Fruit fly (Drosophila melanogaster) whole organism, embryonic: ENCODE data around the gene yellow-g.

Experiments
- Bteb2 ChIP-seq: fragments of 200-800 bp; sonication (Bioruptor generic); optimal IDR thresholded peaks from 2 replicates; lab custom pipeline; 2016; ENCODE audit warnings: missing biosample characterization, missing genetic modification characterization
- CG12769 ChIP-seq: fragments of 200-800 bp; sonication (Bioruptor generic); optimal IDR thresholded peaks from 2 replicates; lab custom pipeline; 2019; ENCODE audit warnings: missing biosample characterization, mild to moderate bottlenecking, missing genetic modification characterization, moderate library complexity
- CG13775 ChIP-seq: fragments of 200-800 bp; sonication (Bioruptor generic); optimal IDR thresholded peaks from 3 replicates; lab custom pipeline; 2017; ENCODE audit warnings: missing biosample characterization, mild to moderate bottlenecking, missing genetic modification characterization
- CG13894 ChIP-seq: fragments of 200-800 bp; sonication (Bioruptor generic); optimal IDR thresholded peaks from 3 replicates; lab custom pipeline; 2018; ENCODE audit warnings: missing biosample characterization, mild to moderate bottlenecking, missing genetic modification characterization, moderate library complexity
- CG14050 ChIP-seq: fragments of 200-800 bp; sonication (Bioruptor generic); IDR thresholded peaks from 3 replicates; pipeline ENCODE4 v1.3.6; 2022; ENCODE audit warnings: missing biosample characterization, missing genetic modification characterization
- CG14441 ChIP-seq: fragments of 200-800 bp; sonication (Bioruptor generic); IDR thresholded peaks from 2 replicates; pipeline ENCODE4 v1.3.6; 2022; ENCODE audit warnings: missing biosample characterization, missing genetic modification characterization
- CG14667 ChIP-seq: fragments of 200-800 bp; sonication (Bioruptor generic); IDR thresholded peaks from 2 replicates; pipeline ENCODE4 v1.3.6; 2022; ENCODE audit warnings: missing biosample characterization, missing genetic modification characterization
- CG16815 ChIP-seq: fragments of 200-800 bp; sonication (Bioruptor generic); optimal IDR thresholded peaks from 3 replicates; lab custom pipeline; 2017; ENCODE audit warnings: missing biosample characterization, mild to moderate bottlenecking, missing genetic modification characterization
- CG17186 ChIP-seq: fragments of 200-800 bp; sonication (Bioruptor generic); optimal IDR thresholded peaks from 3 replicates; lab custom pipeline; 2017; ENCODE audit warnings: missing biosample characterization, missing genetic modification reagents, missing genetic modification characterization
- CG2678 ChIP-seq: fragments of 200-800 bp; sonication (Bioruptor generic); optimal IDR thresholded peaks from 3 replicates; lab custom pipeline; 2019; ENCODE audit warnings: missing biosample characterization, mild to moderate bottlenecking, missing genetic modification characterization, moderate library complexity
- CG2712 ChIP-seq: fragments of 200-800 bp; optimal IDR thresholded peaks from 3 replicates; lab custom pipeline; 2019; ENCODE audit warnings: missing biosample characterization, mild to moderate bottlenecking, missing genetic modification characterization, moderate library complexity
- CG32772 ChIP-seq: fragments of 200-800 bp; sonication (Bioruptor generic); IDR thresholded peaks from 2 replicates; pipeline ENCODE4 v1.3.6; 2022; ENCODE audit warnings: missing biosample characterization, missing genetic modification characterization
- CG3995 ChIP-seq: fragments of 200-800 bp; sonication (Bioruptor generic); optimal IDR thresholded peaks from 3 replicates; lab custom pipeline; 2016; ENCODE audit warnings: missing biosample characterization, missing genetic modification characterization
- CG4360 ChIP-seq: fragments of 200-800 bp; sonication (Bioruptor generic); IDR thresholded peaks from 2 replicates; pipeline ENCODE4 v1.3.6; 2022; ENCODE audit warnings: missing biosample characterization, missing genetic modification characterization
- CG6654 ChIP-seq: fragments of 200-800 bp; sonication (Bioruptor generic); optimal IDR thresholded peaks from 2 replicates; lab custom pipeline; 2017; ENCODE audit warnings: missing biosample characterization, mild to moderate bottlenecking, missing genetic modification characterization
- CG8388 ChIP-seq: fragments of 200-800 bp; sonication (Bioruptor generic); optimal IDR thresholded peaks from 2 replicates; lab custom pipeline; 2019; ENCODE audit warnings: missing biosample characterization, mild to moderate bottlenecking, missing genetic modification characterization, moderate library complexity
- CTCF ChIP-seq: fragments of 200-800 bp; sonication (Bioruptor generic); optimal IDR thresholded peaks from 2 replicates; lab custom pipeline; 2017; ENCODE audit warnings: missing biosample characterization, mild to moderate bottlenecking, missing genetic modification characterization, moderate library complexity
- Dip2 ChIP-seq: fragments of 200-800 bp; sonication (Bioruptor generic); IDR thresholded peaks from 2 replicates; pipeline ENCODE4 v1.3.6; 2022; ENCODE audit warnings: missing biosample characterization, missing genetic modification characterization
- Doc3 ChIP-seq: fragments of 200-800 bp; sonication (Bioruptor generic); IDR thresholded peaks from 3 replicates; pipeline ENCODE4 v1.3.6; 2022; ENCODE audit warnings: missing biosample characterization, missing genetic modification characterization; ENCODE audit not compliant: partially characterized antibody
- Elba2 ChIP-seq: fragments of 200-800 bp; sonication (Bioruptor generic); optimal IDR thresholded peaks from 3 replicates; lab custom pipeline; 2016; ENCODE audit warnings: missing biosample characterization, missing genetic modification characterization
- Fer3 ChIP-seq: fragments of 200-800 bp; sonication (Bioruptor generic); optimal IDR thresholded peaks from 2 replicates; lab custom pipeline; 2018; ENCODE audit warnings: missing biosample characterization, mild to moderate bottlenecking, missing genetic modification characterization, moderate library complexity
- GATAe ChIP-seq: fragments of 200-800 bp; sonication (Bioruptor generic); conservative IDR thresholded peaks from 2 replicates; pipeline ENCODE4 v1.3.6; 2022; ENCODE audit warnings: missing biosample characterization, missing genetic modification characterization
- Jarid2 ChIP-seq: fragments of 200-800 bp; sonication (Bioruptor generic); optimal IDR thresholded peaks from 3 replicates; lab custom pipeline; 2017; ENCODE audit warnings: mild to moderate bottlenecking, missing biosample characterization, missing genetic modification reagents, missing genetic modification characterization
- Mrtf ChIP-seq: fragments of 200-800 bp; sonication (Bioruptor generic); IDR thresholded peaks from 3 replicates; pipeline ENCODE4 v1.3.6; 2022; ENCODE audit warnings: missing biosample characterization, missing genetic modification characterization
- Pdp1 ChIP-seq, 2 experiments: fragments of 200-800 bp; sonication (Bioruptor generic); optimal IDR thresholded peaks; 3 replicates each; lab custom pipeline; 2016; ENCODE audit warnings: missing biosample characterization in 2 of 2, missing genetic modification characterization in 2 of 2, mild to moderate bottlenecking in 1 of 2, moderate library complexity in 1 of 2
- Trl ChIP-seq, 3 experiments: fragments of >200 bp in 2 of 3; fragments of 200-800 bp in 1 of 3; sonication (Bioruptor generic) in 1 of 3; optimal IDR thresholded peaks; 2 replicates in 1 of 3; 3 replicates in 2 of 3; lab custom pipeline; 2016 to 2017; ENCODE audit warnings: missing biosample characterization in 1 of 3, missing genetic modification characterization in 1 of 3
- Usf ChIP-seq: fragments of 200-800 bp; sonication (Bioruptor generic); optimal IDR thresholded peaks from 2 replicates; lab custom pipeline; 2017; ENCODE audit warnings: missing genotype, missing biosample characterization, missing genetic modification characterization
- ap ChIP-seq: fragments of 200-800 bp; sonication (Bioruptor generic); IDR thresholded peaks from 2 replicates; pipeline ENCODE4 v1.3.6; 2022; ENCODE audit warnings: missing biosample characterization, missing genetic modification characterization
- ash1 ChIP-seq: fragments of 200-800 bp; sonication (Bioruptor generic); optimal IDR thresholded peaks from 2 replicates; lab custom pipeline; 2018; ENCODE audit warnings: missing biosample characterization, mild to moderate bottlenecking, missing genetic modification characterization
- bab2 ChIP-seq: fragments of 200-800 bp; sonication (Bioruptor generic); optimal IDR thresholded peaks from 2 replicates; lab custom pipeline; 2016; ENCODE audit warnings: missing biosample characterization, missing genetic modification characterization
- cg ChIP-seq: fragments of 200-800 bp; sonication (Bioruptor generic); optimal IDR thresholded peaks from 3 replicates; lab custom pipeline; 2019; ENCODE audit warnings: missing biosample characterization, mild to moderate bottlenecking, missing genetic modification characterization, moderate library complexity
- croc ChIP-seq: fragments of 200-800 bp; sonication (Bioruptor generic); conservative IDR thresholded peaks from 3 replicates; pipeline ENCODE4 v1.3.6; 2022; ENCODE audit warnings: missing biosample characterization, missing genetic modification characterization
- dpn ChIP-seq, 2 experiments: fragments of 200-800 bp; sonication (Bioruptor generic); optimal IDR thresholded peaks; 3 replicates each; lab custom pipeline; 2016; ENCODE audit warnings: missing biosample characterization in 2 of 2, missing genetic modification characterization in 2 of 2
- ewg ChIP-seq: fragments of 200-800 bp; sonication (Bioruptor generic); optimal IDR thresholded peaks from 3 replicates; lab custom pipeline; 2017; ENCODE audit warnings: mild to moderate bottlenecking, missing biosample characterization, missing genetic modification reagents, missing genetic modification characterization
- hb ChIP-seq: fragments of 200-800 bp; sonication (Bioruptor generic); IDR thresholded peaks from 3 replicates; pipeline ENCODE4 v1.3.6; 2022; ENCODE audit warnings: missing biosample characterization, missing genetic modification characterization; ENCODE audit not compliant: partially characterized antibody
- her ChIP-seq: fragments of 200-800 bp; sonication (Bioruptor generic); optimal IDR thresholded peaks from 2 replicates; lab custom pipeline; 2016; ENCODE audit warnings: missing biosample characterization, missing genetic modification characterization
- jing ChIP-seq: fragments of 200-800 bp; sonication (Bioruptor generic); optimal IDR thresholded peaks from 2 replicates; lab custom pipeline; 2018; ENCODE audit warnings: missing biosample characterization, mild to moderate bottlenecking, missing genetic modification characterization
- ken ChIP-seq: fragments of 200-800 bp; sonication (Bioruptor generic); IDR thresholded peaks from 3 replicates; pipeline ENCODE4 v1.3.6; 2022; ENCODE audit warnings: missing biosample characterization, missing genetic modification characterization
- lbe ChIP-seq: fragments of 200-800 bp; sonication (Bioruptor generic); optimal IDR thresholded peaks from 2 replicates; lab custom pipeline; 2016; ENCODE audit warnings: missing biosample characterization, mild to moderate bottlenecking, missing genetic modification characterization
- lov ChIP-seq, 2 experiments: fragments of 200-800 bp in 1 of 2; fragments of >200 bp in 1 of 2; sonication (Bioruptor generic) in 1 of 2; IDR thresholded peaks in 1 of 2; optimal IDR thresholded peaks in 1 of 2; 2 replicates in 1 of 2; 3 replicates in 1 of 2; pipeline versions ENCODE4 v1.3.6 to Lab custom; 2017 to 2022; ENCODE audit warnings: missing biosample characterization in 1 of 2, missing genetic modification characterization in 1 of 2
- odd ChIP-seq: fragments of 200-800 bp; sonication (Bioruptor generic); optimal IDR thresholded peaks from 2 replicates; lab custom pipeline; 2017; ENCODE audit warnings: missing biosample characterization, mild to moderate bottlenecking, missing genetic modification characterization
- ranshi ChIP-seq: fragments of 200-800 bp; sonication (Bioruptor generic); IDR thresholded peaks from 2 replicates; pipeline ENCODE4 v1.3.6; 2022; ENCODE audit warnings: missing biosample characterization, missing genetic modification characterization
- schlank ChIP-seq: fragments of 200-800 bp; sonication (Bioruptor generic); optimal IDR thresholded peaks from 2 replicates; lab custom pipeline; 2018; ENCODE audit warnings: missing biosample characterization, mild to moderate bottlenecking, missing genetic modification characterization
- scrt ChIP-seq: fragments of 200-800 bp; sonication (Bioruptor generic); optimal IDR thresholded peaks from 2 replicates; lab custom pipeline; 2018; ENCODE audit warnings: missing biosample characterization, mild to moderate bottlenecking, missing genetic modification characterization, moderate library complexity
- slp2 ChIP-seq: fragments of 200-800 bp; sonication (Bioruptor generic); optimal IDR thresholded peaks from 2 replicates; lab custom pipeline; 2016; ENCODE audit warnings: missing biosample characterization, missing genetic modification characterization
- sqz ChIP-seq: fragments of 200-800 bp; sonication (Bioruptor generic); optimal IDR thresholded peaks from 3 replicates; lab custom pipeline; 2018; ENCODE audit warnings: missing biosample characterization, mild to moderate bottlenecking, missing genetic modification characterization
- tio ChIP-seq: fragments of 200-800 bp; sonication (Bioruptor generic); optimal IDR thresholded peaks from 2 replicates; lab custom pipeline; 2017; ENCODE audit warnings: missing biosample characterization, missing genetic modification characterization, inconsistent platforms
- tup ChIP-seq: fragments of 200-800 bp; sonication (Bioruptor generic); optimal IDR thresholded peaks from 2 replicates; lab custom pipeline; 2016; ENCODE audit warnings: missing biosample characterization, mild to moderate bottlenecking, missing genetic modification characterization, moderate library complexity
- wor ChIP-seq: fragments of 200-800 bp; sonication (Bioruptor generic); IDR thresholded peaks from 2 replicates; pipeline ENCODE4 v1.3.6; 2022; ENCODE audit warnings: missing biosample characterization, missing genetic modification characterization
- zfh2 ChIP-seq: fragments of 200-800 bp; sonication (Bioruptor generic); optimal IDR thresholded peaks from 2 replicates; lab custom pipeline; 2016; ENCODE audit warnings: missing biosample characterization, missing genetic modification characterization

Gene yellow-g

DNA sequence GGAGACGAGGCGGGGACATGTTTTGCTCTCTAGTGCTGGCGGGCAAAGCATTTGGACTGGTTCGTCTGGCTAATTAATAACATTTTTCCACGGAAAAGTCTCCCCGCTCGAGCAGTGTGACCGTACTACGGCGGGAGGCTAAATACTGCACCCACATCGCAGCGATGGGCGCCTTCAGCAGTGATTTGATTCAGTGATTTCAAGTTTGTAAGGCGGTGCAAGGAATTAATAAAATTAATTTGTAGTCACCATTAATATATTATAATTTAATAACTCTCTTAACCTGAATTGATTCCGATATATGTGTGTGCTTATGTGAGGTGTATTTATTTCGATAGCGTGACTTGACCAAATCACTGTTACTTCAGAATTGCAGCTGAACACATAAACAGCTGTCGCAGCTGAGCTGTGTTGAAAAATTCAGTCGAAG, 10.0 kb downstream of the yellow-g start, which contains the start of the genes oxt and CG13807 (continued):
- TF ChIP-seq zfh2, result peak; percentile 76
- peak; percentile 64 for TF ChIP-seq schlank (tag; lab: Kevin White, UChicago)
- no peak for TF ChIP-seq sqz (GFP tag; lab: Kevin White, UChicago)
- TF ChIP-seq CG2678 (tag; lab: Kevin White, UChicago), result peak; percentile 89
- TF ChIP-seq ken (GFP tag; lab: Robert Waterston, UW), result peak; percentile 92
- TF ChIP-seq CG16815 (GFP tag; lab: Kevin White, UChicago), result peak; percentile 83
- TF ChIP-seq ash1 (GFP tag; lab: Kevin White, UChicago), result peak; percentile 9
- peak; percentile 79 for TF ChIP-seq wor (GFP tag; lab: Robert Waterston, UW)
- TF ChIP-seq CG14667 (GFP tag; lab: Robert Waterston, UW), result peak; percentile 81
- peak; percentile 71 for TF ChIP-seq CG17186 (GFP tag; lab: Kevin White, UChicago)
- TF ChIP-seq GATAe, result no peak; the same call in 1 of the 2 replicates
- 0 out of 2 replicates have a peak, but pooled peaks have one; percentile 26 for TF ChIP-seq CG4360 (GFP tag; lab: Robert Waterston, UW)
- peak; percentile 23 for TF ChIP-seq CTCF (GFP tag; lab: Kevin White, UChicago)
- peak; percentile 91 for TF ChIP-seq CG13775 (GFP tag; lab: Kevin White, UChicago)
- peak; percentile 29 for TF ChIP-seq Elba2 (GFP tag; lab: Kevin White, UChicago)
- TF ChIP-seq Pdp1 (GFP tag; optimal IDR thresholded peaks at IDR 0.05; lab: Kevin White, UChicago), result peak; percentile 64 to 77
- no peak for TF ChIP-seq hb (GFP tag; lab: Robert Waterston, UW)
- TF ChIP-seq cg (GFP tag; lab: Kevin White, UChicago), result no peak
- peak; percentile 91 for TF ChIP-seq ranshi (GFP tag; lab: Robert Waterston, UW)
- no peak for TF ChIP-seq Trl (optimal IDR thresholded peaks at IDR 0.05; lab: Kevin White, UChicago)
- peak; percentile 58 for TF ChIP-seq Trl (GFP tag; optimal IDR thresholded peaks at IDR 0.05; lab: Kevin White, UChicago)
- peak; percentile 55 for TF ChIP-seq Jarid2 (GFP tag; lab: Kevin White, UChicago)
- peak; percentile 42 for TF ChIP-seq slp2
- peak; percentile 68 for TF ChIP-seq tup (GFP tag; lab: Kevin White, UChicago)
- TF ChIP-seq tio (GFP tag; lab: Kevin White, UChicago), result no peak
- peak; percentile 83 for TF ChIP-seq CG8388
- TF ChIP-seq CG3995 (GFP tag; lab: Kevin White, UChicago), result peak; percentile 99
- TF ChIP-seq ap (GFP tag; lab: Robert Waterston, UW), result peak; percentile 69
- no peak for TF ChIP-seq her (GFP tag; lab: Kevin White, UChicago)
- TF ChIP-seq bab2 (GFP tag; lab: Kevin White, UChicago), result peak; percentile 68
- TF ChIP-seq dpn (GFP tag; optimal IDR thresholded peaks at IDR 0.05; lab: Kevin White, UChicago), result peak; percentile 66 to 93
- peak; percentile 45 for TF ChIP-seq Bteb2
- peak; percentile 62 for TF ChIP-seq scrt (GFP tag; lab: Kevin White, UChicago)
- TF ChIP-seq Mrtf (GFP tag; lab: Robert Waterston, UW), result peak; percentile 87
- peak; percentile 87 for TF ChIP-seq Fer3 (tag; lab: Kevin White, UChicago)
- peak; percentile 89 for TF ChIP-seq CG12769 (tag; lab: Kevin White, UChicago)
- peak; percentile 80 for TF ChIP-seq Usf (GFP tag; lab: Kevin White, UChicago)
- TF ChIP-seq lov (optimal IDR thresholded peaks at IDR 0.05; lab: Kevin White, UChicago), result no peak
- peak; percentile 80; the same call in 2 of the 3 replicates for TF ChIP-seq lov (GFP tag; IDR thresholded peaks at IDR 0.05; lab: Robert Waterston, UW)
- TF ChIP-seq CG6654, result peak; percentile 60
- TF ChIP-seq croc (GFP tag; lab: Robert Waterston, UW), result peak; percentile 84
- 0 out of 2 replicates have a peak, but pooled peaks have one; percentile 19 for TF ChIP-seq Dip2
- peak; percentile 86 for TF ChIP-seq CG32772
- TF ChIP-seq odd (GFP tag; lab: Kevin White, UChicago), result no peak
- peak; percentile 92 for TF ChIP-seq CG14441 (GFP tag; lab: Robert Waterston, UW)
- no peak for TF ChIP-seq lbe
- TF ChIP-seq CG2712, result peak; percentile 92
- peak; percentile 77 for TF ChIP-seq CG13894 (tag; lab: Kevin White, UChicago)
- peak; percentile 72 for TF ChIP-seq jing
- TF ChIP-seq CG14050 (GFP tag; lab: Robert Waterston, UW), result peak; percentile 86
- TF ChIP-seq ewg, result peak; percentile 80
- no peak for TF ChIP-seq Doc3 (GFP tag; lab: Robert Waterston, UW)
